Fruit fly (Drosophila melanogaster): Measurements from ENCODE around the gene dec.

DNA sequence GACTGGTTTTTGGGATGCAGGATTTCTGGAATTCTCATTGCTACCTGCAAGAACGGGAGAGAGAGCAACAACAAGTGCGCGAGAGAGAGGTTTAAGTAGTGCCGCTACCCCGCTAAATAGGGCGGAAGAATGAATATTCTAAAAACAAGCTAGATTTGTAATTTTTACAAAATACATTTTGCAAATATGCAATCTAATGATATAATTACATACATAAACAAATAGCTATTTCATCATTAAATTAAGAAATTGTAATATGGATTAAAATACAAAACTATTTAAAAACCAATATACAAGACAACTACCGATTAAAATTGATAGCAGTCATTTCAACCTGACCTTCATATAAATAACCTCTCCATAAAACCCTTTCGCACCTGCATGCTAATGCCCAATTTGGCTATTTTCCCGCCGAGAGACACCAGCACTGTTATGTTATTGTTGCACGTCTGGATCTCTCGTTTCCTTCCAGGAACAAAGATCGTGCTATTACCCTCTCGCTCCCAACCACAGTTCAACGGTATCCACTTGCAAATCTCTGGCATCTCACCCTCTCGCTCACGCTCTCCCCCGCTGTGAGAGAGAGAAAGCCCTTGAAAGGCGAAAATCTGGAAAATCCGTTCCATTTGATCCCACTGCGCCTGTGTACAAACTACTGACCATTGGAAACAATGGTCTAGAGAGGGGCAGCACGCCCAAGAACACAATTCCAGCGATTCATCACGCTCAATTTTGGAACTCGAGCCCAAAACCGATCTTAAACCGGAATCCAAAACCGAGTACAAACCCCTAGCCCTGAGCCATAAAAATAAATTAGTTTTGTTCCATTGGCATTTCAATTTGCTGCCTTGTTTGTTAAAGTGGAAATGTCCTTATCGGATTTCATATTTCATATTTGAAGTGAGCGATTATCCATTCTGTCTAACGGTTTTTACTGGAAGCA lies 18.8 kb upstream of the dec start, which contains the start of gene Nek2:
- TF ChIP-seq Smox (GFP tag; optimal IDR thresholded peaks at IDR 0.05) (peak; percentile 16), Hr38 (GFP tag; optimal IDR thresholded peaks at IDR 0.05) (no peak), esn (GFP tag; optimal IDR thresholded peaks at IDR 0.05) (peak; percentile 18), Sox102F (GFP tag; optimal IDR thresholded peaks at IDR 0.05) (no peak), dsx (GFP tag; optimal IDR thresholded peaks at IDR 0.05; ENCODE audit: poor library complexity, severe bottlenecking) (peak; percentile 36), Gug (GFP tag; IDR thresholded peaks at IDR 0.05) (no peak), Sox14 (GFP tag; optimal IDR thresholded peaks at IDR 0.05) (no peak), Sox15 (GFP tag; optimal IDR thresholded peaks at IDR 0.05) (no peak), CG6792 (GFP tag; optimal IDR thresholded peaks at IDR 0.05) (no peak), CG15336 (GFP tag; IDR thresholded peaks at IDR 0.05) (0 out of 2 replicates have a peak, but pooled peaks have one; percentile 15), CG8632 (GFP tag; optimal IDR thresholded peaks at IDR 0.05) (no peak)

All from whole organism, prepupa.